Fruit fly (Drosophila melanogaster) whole organism, embryonic: Measurements from ENCODE around the gene CG17572.

Experiments used
- Aef1 ChIP-seq: fragments of 200-800 bp; sonication (Bioruptor generic); IDR thresholded peaks from 3 replicates; pipeline ENCODE4 v1.3.6; 2022; ENCODE audit warnings: missing biosample characterization, missing genetic modification characterization
- Atf6 ChIP-seq: fragments of 200-800 bp; sonication (Bioruptor generic); IDR thresholded peaks from 2 replicates; pipeline ENCODE4 v1.3.6; 2022; ENCODE audit warnings: missing biosample characterization, missing genetic modification characterization
- CG10366 ChIP-seq: fragments of 200-800 bp; sonication (Bioruptor generic); IDR thresholded peaks from 2 replicates; pipeline ENCODE4 v1.3.6; 2022; ENCODE audit warnings: missing biosample characterization, missing genetic modification characterization
- CG1233 ChIP-seq: fragments of 200-800 bp; sonication (Bioruptor generic); optimal IDR thresholded peaks from 4 replicates; lab custom pipeline; 2018; ENCODE audit warnings: missing biosample characterization, mild to moderate bottlenecking, missing genetic modification characterization
- CG12769 ChIP-seq: fragments of 200-800 bp; sonication (Bioruptor generic); optimal IDR thresholded peaks from 2 replicates; lab custom pipeline; 2019; ENCODE audit warnings: missing biosample characterization, mild to moderate bottlenecking, missing genetic modification characterization, moderate library complexity
- CG13424 ChIP-seq: fragments of 200-800 bp; sonication (Bioruptor generic); optimal IDR thresholded peaks from 2 replicates; lab custom pipeline; 2019; ENCODE audit warnings: missing biosample characterization, mild to moderate bottlenecking, missing genetic modification characterization, moderate library complexity
- CG14710 ChIP-seq: fragments of 200-800 bp; sonication (Bioruptor generic); optimal IDR thresholded peaks from 3 replicates; lab custom pipeline; 2019; ENCODE audit warnings: missing biosample characterization, mild to moderate bottlenecking, missing genetic modification characterization, moderate library complexity
- CG14860 ChIP-seq: fragments of 200-800 bp; sonication (Bioruptor generic); IDR thresholded peaks from 3 replicates; pipeline ENCODE4 v1.3.6; 2022; ENCODE audit warnings: missing biosample characterization, missing genetic modification characterization; ENCODE audit not compliant: partially characterized antibody
- CG18599 ChIP-seq: fragments of 200-800 bp; sonication (Bioruptor generic); optimal IDR thresholded peaks from 3 replicates; lab custom pipeline; 2017; ENCODE audit warnings: missing biosample characterization, missing genetic modification characterization, mild to moderate bottlenecking, moderate library complexity, missing genetic modification reagents
- CG2199 ChIP-seq: fragments of 200-800 bp; sonication (Bioruptor generic); IDR thresholded peaks from 3 replicates; pipeline ENCODE4 v1.3.6; 2022; ENCODE audit warnings: missing biosample characterization, missing genetic modification characterization
- CG2712 ChIP-seq: fragments of 200-800 bp; optimal IDR thresholded peaks from 3 replicates; lab custom pipeline; 2019; ENCODE audit warnings: missing biosample characterization, mild to moderate bottlenecking, missing genetic modification characterization, moderate library complexity
- CG3065 ChIP-seq: fragments of 200-800 bp; sonication (Bioruptor generic); optimal IDR thresholded peaks from 2 replicates; lab custom pipeline; 2016; ENCODE audit warnings: missing biosample characterization, missing genetic modification characterization
- CG31365 ChIP-seq: fragments of 200-800 bp; sonication (Bioruptor generic); optimal IDR thresholded peaks from 2 replicates; lab custom pipeline; 2018; ENCODE audit warnings: missing biosample characterization, mild to moderate bottlenecking, missing genetic modification characterization
- CG31388 ChIP-seq: fragments of 200-800 bp; sonication (Bioruptor generic); optimal IDR thresholded peaks from 2 replicates; lab custom pipeline; 2016; ENCODE audit warnings: missing biosample characterization, missing genetic modification characterization
- CG34224 ChIP-seq: fragments of 200-800 bp; sonication (Bioruptor generic); IDR thresholded peaks from 3 replicates; pipeline ENCODE4 v1.3.6; 2022; ENCODE audit warnings: missing biosample characterization, missing genetic modification characterization; ENCODE audit not compliant: partially characterized antibody
- CG4360 ChIP-seq: fragments of 200-800 bp; sonication (Bioruptor generic); IDR thresholded peaks from 2 replicates; pipeline ENCODE4 v1.3.6; 2022; ENCODE audit warnings: missing biosample characterization, missing genetic modification characterization
- CG5180 ChIP-seq: fragments of 200-800 bp; sonication (Bioruptor generic); optimal IDR thresholded peaks from 3 replicates; lab custom pipeline; 2017; ENCODE audit warnings: missing biosample characterization, missing genetic modification characterization, mild to moderate bottlenecking, moderate library complexity, missing genetic modification reagents
- CG6272 ChIP-seq: fragments of 200-800 bp; sonication (Bioruptor generic); IDR thresholded peaks from 2 replicates; pipeline ENCODE4 v1.3.6; 2022; ENCODE audit warnings: missing biosample characterization, missing genetic modification characterization
- CG7928 ChIP-seq: fragments of 200-800 bp; sonication (Bioruptor generic); optimal IDR thresholded peaks from 2 replicates; lab custom pipeline; 2017; ENCODE audit warnings: missing biosample characterization, mild to moderate bottlenecking, missing genetic modification characterization
- Dbx ChIP-seq: fragments of 200-800 bp; sonication (Bioruptor generic); IDR thresholded peaks from 3 replicates; pipeline ENCODE4 v1.3.6; 2022; ENCODE audit warnings: missing biosample characterization, missing genetic modification characterization
- Dref ChIP-seq: fragments of 200-800 bp; sonication (Bioruptor generic); IDR thresholded peaks from 2 replicates; pipeline ENCODE4 v1.3.6; 2022; ENCODE audit warnings: missing biosample characterization, missing genetic modification characterization
- Hmx ChIP-seq: fragments of 200-800 bp; sonication (Bioruptor generic); optimal IDR thresholded peaks from 2 replicates; lab custom pipeline; 2016; ENCODE audit warnings: missing biosample characterization, missing genetic modification characterization
- Hr78 ChIP-seq, 2 experiments: fragments of 200-800 bp in 1 of 2; fragments of >200 bp in 1 of 2; sonication (Bioruptor generic) in 1 of 2; optimal IDR thresholded peaks; 2 replicates each; lab custom pipeline; 2017 to 2019; ENCODE audit warnings: missing biosample characterization in 2 of 2, missing genetic modification characterization in 2 of 2, mild to moderate bottlenecking in 1 of 2, moderate library complexity in 1 of 2
- Max ChIP-seq: fragments of 200-800 bp; sonication (Bioruptor generic); optimal IDR thresholded peaks from 2 replicates; lab custom pipeline; 2016; ENCODE audit warnings: missing biosample characterization, mild to moderate bottlenecking, missing genetic modification characterization
- Neu2 ChIP-seq: fragments of 200-800 bp; sonication (Bioruptor generic); optimal IDR thresholded peaks from 3 replicates; lab custom pipeline; 2016; ENCODE audit warnings: missing biosample characterization, missing genetic modification characterization, borderline replicate concordance
- NfI ChIP-seq: fragments of 200-800 bp; sonication (Bioruptor generic); optimal IDR thresholded peaks from 3 replicates; lab custom pipeline; 2018; ENCODE audit warnings: missing biosample characterization, mild to moderate bottlenecking, missing genetic modification characterization, moderate library complexity
- PHDP ChIP-seq: fragments of 200-800 bp; sonication (Bioruptor generic); optimal IDR thresholded peaks from 3 replicates; lab custom pipeline; 2018; ENCODE audit warnings: missing biosample characterization, mild to moderate bottlenecking, missing genetic modification characterization, moderate library complexity
- Sin3A ChIP-seq: fragments of >200 bp; optimal IDR thresholded peaks from 2 replicates; lab custom pipeline; 2018
- Sry-δ ChIP-seq: fragments of 200-800 bp; sonication (Bioruptor generic); optimal IDR thresholded peaks from 2 replicates; lab custom pipeline; 2016; ENCODE audit warnings: missing biosample characterization, missing genetic modification characterization
- cas ChIP-seq: fragments of 200-800 bp; sonication (Bioruptor generic); IDR thresholded peaks from 2 replicates; pipeline ENCODE4 v1.3.6; 2022; ENCODE audit warnings: missing biosample characterization, missing genetic modification characterization
- danr ChIP-seq: fragments of 200-800 bp; sonication (Bioruptor generic); IDR thresholded peaks from 2 replicates; pipeline ENCODE4 v1.3.6; 2022; ENCODE audit warnings: missing biosample characterization, missing genetic modification characterization
- dmrt99B ChIP-seq: fragments of 200-800 bp; sonication (Bioruptor generic); optimal IDR thresholded peaks from 2 replicates; lab custom pipeline; 2018; ENCODE audit warnings: missing biosample characterization, mild to moderate bottlenecking, missing genetic modification characterization, moderate library complexity
- dpn ChIP-seq, 2 experiments: fragments of 200-800 bp; sonication (Bioruptor generic); optimal IDR thresholded peaks; 3 replicates each; lab custom pipeline; 2016; ENCODE audit warnings: missing biosample characterization in 2 of 2, missing genetic modification characterization in 2 of 2
- ewg ChIP-seq: fragments of 200-800 bp; sonication (Bioruptor generic); optimal IDR thresholded peaks from 3 replicates; lab custom pipeline; 2017; ENCODE audit warnings: mild to moderate bottlenecking, missing biosample characterization, missing genetic modification reagents, missing genetic modification characterization
- hbn ChIP-seq: fragments of 200-800 bp; sonication (Bioruptor generic); IDR thresholded peaks from 2 replicates; pipeline ENCODE4 v1.3.6; 2022; ENCODE audit warnings: missing biosample characterization, missing genetic modification characterization; ENCODE audit not compliant: partially characterized antibody
- her ChIP-seq: fragments of 200-800 bp; sonication (Bioruptor generic); optimal IDR thresholded peaks from 2 replicates; lab custom pipeline; 2016; ENCODE audit warnings: missing biosample characterization, missing genetic modification characterization
- knrl ChIP-seq: fragments of 200-800 bp; sonication (Bioruptor generic); IDR thresholded peaks from 3 replicates; pipeline ENCODE4 v1.3.6; 2022; ENCODE audit warnings: missing biosample characterization, missing genetic modification characterization; ENCODE audit not compliant: partially characterized antibody
- nerfin-2 ChIP-seq: fragments of 200-800 bp; sonication (Bioruptor generic); IDR thresholded peaks from 2 replicates; pipeline ENCODE4 v1.3.6; 2022; ENCODE audit warnings: missing biosample characterization, missing genetic modification characterization; ENCODE audit not compliant: partially characterized antibody
- onecut ChIP-seq: fragments of 200-800 bp; sonication (Bioruptor generic); IDR thresholded peaks from 2 replicates; pipeline ENCODE4 v1.3.6; 2022; ENCODE audit warnings: missing biosample characterization, missing genetic modification characterization
- org-1 ChIP-seq: fragments of 200-800 bp; sonication (Bioruptor generic); optimal IDR thresholded peaks from 2 replicates; lab custom pipeline; 2017; ENCODE audit warnings: missing biosample characterization, missing genetic modification characterization
- p53 ChIP-seq: fragments of 200-800 bp; sonication (Bioruptor generic); optimal IDR thresholded peaks from 2 replicates; lab custom pipeline; 2016; ENCODE audit warnings: missing biosample characterization, missing genetic modification characterization
- prd ChIP-seq, 3 experiments: fragments of >200 bp in 2 of 3; fragments of 200-800 bp in 1 of 3; sonication (Bioruptor generic) in 1 of 3; optimal IDR thresholded peaks in 2 of 3; IDR thresholded peaks in 1 of 3; 2 replicates in 2 of 3; 3 replicates in 1 of 3; pipeline versions ENCODE4 v1.3.6 to Lab custom; 2017 to 2022; ENCODE audit warnings: missing biosample characterization in 1 of 3, missing genetic modification characterization in 1 of 3
- repo ChIP-seq: fragments of 200-800 bp; sonication (Bioruptor generic); optimal IDR thresholded peaks from 2 replicates; lab custom pipeline; 2016; ENCODE audit warnings: missing biosample characterization, missing genetic modification characterization
- unpg ChIP-seq: fragments of 200-800 bp; sonication (Bioruptor generic); optimal IDR thresholded peaks from 3 replicates; lab custom pipeline; 2018; ENCODE audit warnings: missing biosample characterization, mild to moderate bottlenecking, missing genetic modification characterization, moderate library complexity
- wor ChIP-seq: fragments of 200-800 bp; sonication (Bioruptor generic); IDR thresholded peaks from 2 replicates; pipeline ENCODE4 v1.3.6; 2022; ENCODE audit warnings: missing biosample characterization, missing genetic modification characterization
- zen2 ChIP-seq: fragments of 200-800 bp; sonication (Bioruptor generic); IDR thresholded peaks from 3 replicates; pipeline ENCODE4 v1.3.6; 2022; ENCODE audit warnings: missing biosample characterization, missing genetic modification characterization; ENCODE audit not compliant: partially characterized antibody
- zf30C ChIP-seq: fragments of 200-800 bp; sonication (Bioruptor generic); optimal IDR thresholded peaks from 3 replicates; lab custom pipeline; 2018; ENCODE audit warnings: missing biosample characterization, mild to moderate bottlenecking, missing genetic modification characterization

CG17572 gene

DNA sequence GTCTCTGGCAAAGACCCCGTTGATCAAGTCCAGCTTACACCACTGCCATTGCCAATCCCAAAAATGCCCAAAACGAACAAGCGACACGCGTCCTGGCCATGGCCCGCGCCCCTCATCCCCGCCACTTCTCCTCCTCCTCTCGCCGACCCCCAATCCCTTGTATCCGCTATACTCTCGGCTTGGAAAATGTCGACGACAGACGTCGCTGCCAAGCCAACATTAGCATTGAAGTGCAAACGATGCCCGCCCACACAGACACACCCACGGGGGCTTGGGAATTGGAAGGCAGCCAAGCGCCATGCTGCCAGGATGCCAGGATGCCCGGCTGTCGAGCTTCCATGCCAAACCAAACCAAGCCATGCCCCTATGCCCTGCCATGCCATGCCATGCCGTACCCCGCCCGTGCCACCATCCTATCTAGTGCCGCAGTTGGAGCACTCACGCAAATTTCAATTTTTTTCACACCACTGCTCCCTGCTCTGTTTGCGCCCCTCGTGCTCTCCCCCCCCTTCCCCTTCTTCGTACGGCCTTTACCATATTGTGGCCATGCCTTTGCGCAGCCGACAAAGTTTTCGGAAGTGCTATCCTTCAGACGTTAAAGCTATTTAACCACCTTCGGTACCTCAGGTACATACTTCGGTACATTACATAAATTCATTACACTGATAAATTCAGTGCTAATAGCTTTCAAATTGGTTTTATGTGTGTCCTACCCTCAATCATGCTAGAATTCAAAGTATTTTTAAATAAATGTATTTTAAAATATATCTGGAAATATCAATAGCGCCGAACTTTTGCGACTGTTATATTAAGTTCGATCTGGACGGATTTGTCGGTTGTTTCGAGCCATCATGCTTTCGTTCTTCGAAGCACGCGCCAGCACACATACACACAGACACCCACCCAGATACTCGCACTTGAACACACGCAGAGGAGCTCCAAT is 52.4 kb downstream of the CG17572 start (continued):
- TF ChIP-seq CG5180 (GFP tag; lab: Kevin White, UChicago): peak; percentile 58
- TF ChIP-seq CG10366: peak; percentile 71
- TF ChIP-seq CG13424: peak; percentile 89
- TF ChIP-seq her: no peak
- no peak for TF ChIP-seq Sin3A
- TF ChIP-seq CG1233 (GFP tag; lab: Kevin White, UChicago): peak; percentile 65
- TF ChIP-seq repo (GFP tag; lab: Kevin White, UChicago): no peak
- TF ChIP-seq NfI: peak; percentile 83
- TF ChIP-seq onecut (GFP tag; lab: Robert Waterston, UW): peak; percentile 55
- no peak for TF ChIP-seq zf30C
- TF ChIP-seq Dbx (GFP tag; lab: Robert Waterston, UW): peak; percentile 69; the same call in 2 of the 3 replicates
- TF ChIP-seq Sry-δ (GFP tag; lab: Kevin White, UChicago): no peak
- TF ChIP-seq Atf6 (GFP tag; lab: Robert Waterston, UW): peak; percentile 72
- TF ChIP-seq knrl (GFP tag; lab: Robert Waterston, UW): no peak
- TF ChIP-seq dmrt99B (tag; lab: Kevin White, UChicago): peak; percentile 85
- peak; percentile 69 for TF ChIP-seq wor (GFP tag; lab: Robert Waterston, UW)
- no peak for TF ChIP-seq CG34224
- no peak for TF ChIP-seq prd (optimal IDR thresholded peaks at IDR 0.05; lab: Kevin White, UChicago)
- peak; percentile 48; the same call in 2 of the 3 replicates for TF ChIP-seq prd (GFP tag; IDR thresholded peaks at IDR 0.05; lab: Robert Waterston, UW)
- peak; percentile 51; the same call in 1 of the 2 replicates for TF ChIP-seq danr (GFP tag; lab: Robert Waterston, UW)
- peak; percentile 41; the same call in 2 of the 3 replicates for TF ChIP-seq Aef1 (GFP tag; lab: Robert Waterston, UW)
- peak; percentile 84 for TF ChIP-seq org-1 (GFP tag; lab: Kevin White, UChicago)
- TF ChIP-seq nerfin-2 (GFP tag; lab: Robert Waterston, UW): no peak
- TF ChIP-seq cas (GFP tag; lab: Robert Waterston, UW): no peak; the same call in 1 of the 2 replicates
- peak; percentile 78 for TF ChIP-seq unpg (GFP tag; lab: Kevin White, UChicago)
- no peak for TF ChIP-seq Hmx
- TF ChIP-seq Neu2 (GFP tag; lab: Kevin White, UChicago): no peak
- no peak for TF ChIP-seq CG4360
- TF ChIP-seq PHDP (tag; lab: Kevin White, UChicago): peak; percentile 85
- no peak for TF ChIP-seq CG3065 (GFP tag; lab: Kevin White, UChicago)
- TF ChIP-seq zen2 (GFP tag; lab: Robert Waterston, UW): no peak
- TF ChIP-seq dpn (GFP tag; optimal IDR thresholded peaks at IDR 0.05; lab: Kevin White, UChicago): peak; percentile 4 to 72
- TF ChIP-seq CG18599 (GFP tag; lab: Kevin White, UChicago): peak; percentile 91
- peak; percentile 69 for TF ChIP-seq ewg (GFP tag; lab: Kevin White, UChicago)
- TF ChIP-seq CG14860 (GFP tag; lab: Robert Waterston, UW): no peak
- no peak for TF ChIP-seq CG6272
- 0 out of 3 replicates have a peak, but pooled peaks have one; percentile 43 for TF ChIP-seq CG2199
- peak; percentile 25 for TF ChIP-seq CG31365 (tag; lab: Kevin White, UChicago)
- TF ChIP-seq p53 (GFP tag; lab: Kevin White, UChicago): no peak
- TF ChIP-seq CG7928: peak; percentile 26
- no peak for TF ChIP-seq CG31388 (GFP tag; lab: Kevin White, UChicago)
- peak; percentile 82 for TF ChIP-seq CG2712 (tag; lab: Kevin White, UChicago)
- peak in 1 of 2 experiments; percentile 68 for TF ChIP-seq Hr78 (GFP tag; optimal IDR thresholded peaks at IDR 0.05; lab: Kevin White, UChicago)
- TF ChIP-seq Dref: no peak
- TF ChIP-seq hbn (GFP tag; lab: Robert Waterston, UW): no peak
- TF ChIP-seq CG14710 (tag; lab: Kevin White, UChicago): peak; percentile 56
- peak; percentile 60 for TF ChIP-seq Max (GFP tag; lab: Kevin White, UChicago)
- TF ChIP-seq CG12769 (tag; lab: Kevin White, UChicago): no peak
